Fruit fly (Drosophila melanogaster): ENCODE data around the gene dos.

The dos gene

DNA sequence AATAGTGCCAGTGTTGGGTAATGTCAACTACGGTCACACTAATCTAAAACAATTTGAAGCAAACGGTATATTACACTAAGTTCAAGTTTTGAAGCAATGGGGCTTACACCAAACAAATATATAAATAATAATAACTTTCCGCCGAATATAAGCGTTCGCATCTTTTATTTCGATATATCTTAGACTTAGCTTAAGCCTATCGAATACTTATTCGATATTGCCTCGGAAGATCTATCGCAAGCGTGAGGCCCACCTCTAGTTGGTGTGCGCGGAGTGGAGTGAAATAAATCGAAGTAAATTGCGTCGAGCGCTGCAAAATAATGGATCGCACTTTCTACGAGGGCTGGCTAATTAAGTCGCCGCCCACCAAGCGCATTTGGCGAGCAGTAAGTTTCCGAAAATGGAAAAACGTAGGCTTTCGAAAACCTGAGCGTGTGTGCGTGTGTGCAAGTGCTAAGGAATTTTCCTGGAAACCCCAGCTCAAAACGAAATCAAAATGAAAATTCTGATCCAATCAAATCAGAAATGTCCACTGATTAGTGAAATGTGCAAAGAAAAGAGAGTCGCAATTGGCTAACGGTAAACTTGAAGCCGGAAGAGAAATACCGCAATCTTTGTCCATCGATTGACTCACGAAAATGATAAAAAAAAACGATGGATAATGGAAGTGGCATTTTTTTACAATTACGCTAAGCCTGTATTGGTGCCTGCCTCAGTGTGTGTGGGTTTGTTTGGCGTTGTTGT is at the start of gene dos:
Gene dos (plus strand): TSS at position 248 of the 744 bp plus-strand sequence.
- TF ChIP-seq CG8478 (optimal IDR thresholded peaks at IDR 0.05) (no peak), CTCF (optimal IDR thresholded peaks at IDR 0.05) (no peak)

DNA sequence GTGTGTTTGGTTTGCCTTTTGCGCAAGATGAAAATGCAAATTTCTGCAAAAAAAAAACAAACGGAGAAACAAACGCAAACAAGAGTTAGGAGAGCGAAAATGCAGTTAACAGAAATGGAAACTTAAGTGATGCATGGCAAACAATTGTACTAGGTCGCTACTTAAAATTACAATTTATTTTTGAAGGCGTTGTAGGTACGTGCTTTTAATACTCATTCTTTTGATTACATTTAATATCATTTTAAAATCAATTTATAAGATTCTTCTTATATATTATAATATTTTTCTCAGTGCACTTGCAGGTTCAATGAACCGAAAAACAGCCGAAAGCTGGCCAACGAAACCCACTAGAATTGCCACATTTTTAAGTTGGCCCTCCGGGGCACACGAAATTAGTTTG is 47.9 kb upstream of the dos start:
- no peak for TF ChIP-seq CTCF (optimal IDR thresholded peaks at IDR 0.05)
- no peak for TF ChIP-seq CG8478 (optimal IDR thresholded peaks at IDR 0.05)

DNA sequence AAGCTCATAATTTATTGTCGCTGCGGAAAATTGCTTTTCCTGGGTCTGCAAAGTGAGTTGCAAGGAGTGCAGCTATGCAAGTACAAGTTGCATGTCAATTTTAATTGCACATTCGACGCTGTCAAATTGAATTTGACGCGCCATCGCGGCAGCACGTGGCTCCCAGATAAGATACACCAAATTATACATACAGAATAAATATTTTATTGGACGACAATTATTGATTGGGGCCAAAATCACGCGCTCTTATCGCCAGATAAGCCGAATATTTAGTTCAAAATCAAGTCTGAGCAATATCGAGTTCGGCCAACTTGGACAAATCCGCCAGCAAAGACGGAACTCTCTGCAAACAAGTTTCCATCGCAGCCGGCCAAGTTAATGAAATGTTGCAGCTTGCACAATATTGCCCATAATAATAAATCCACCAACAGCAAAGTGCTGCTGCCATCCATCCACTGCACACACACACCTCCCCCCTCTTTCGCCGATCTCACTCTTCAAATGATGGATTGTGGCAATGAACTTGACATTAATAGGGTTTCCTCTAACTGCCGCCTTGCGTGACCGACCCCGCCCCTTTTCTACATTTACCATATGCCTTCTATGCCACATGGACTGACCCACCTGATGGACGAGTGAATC is 44.7 kb upstream of the dos start:
- TF ChIP-seq CTCF (optimal IDR thresholded peaks at IDR 0.05): no peak
- TF ChIP-seq CG8478 (optimal IDR thresholded peaks at IDR 0.05): no peak

DNA sequence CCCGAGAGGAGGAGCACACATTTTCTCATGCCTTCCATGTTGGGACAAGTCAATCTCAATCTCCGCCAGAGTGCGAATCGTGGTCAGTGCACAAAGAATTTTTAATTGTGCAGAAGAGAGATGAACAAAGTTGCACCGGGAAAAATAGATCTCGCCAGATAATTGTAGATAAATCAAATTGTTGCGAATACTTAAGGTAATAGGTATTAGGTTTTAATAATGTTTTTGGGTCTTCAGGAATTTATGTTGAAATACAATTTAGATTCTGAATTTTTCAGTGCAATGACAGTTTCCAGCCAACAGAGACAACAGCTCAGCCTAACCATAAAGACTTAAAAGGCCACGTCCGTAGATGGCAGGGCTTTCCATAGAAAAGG is 44.1 kb upstream of the dos start:
- TF ChIP-seq CG8478 (optimal IDR thresholded peaks at IDR 0.05) (no peak), CTCF (optimal IDR thresholded peaks at IDR 0.05) (no peak)

dm6 chr3L:2545913-2546312 is 43.3 kb upstream of the dos start:
- TF ChIP-seq CTCF (optimal IDR thresholded peaks at IDR 0.05) (no peak), CG8478 (optimal IDR thresholded peaks at IDR 0.05) (no peak)

DNA sequence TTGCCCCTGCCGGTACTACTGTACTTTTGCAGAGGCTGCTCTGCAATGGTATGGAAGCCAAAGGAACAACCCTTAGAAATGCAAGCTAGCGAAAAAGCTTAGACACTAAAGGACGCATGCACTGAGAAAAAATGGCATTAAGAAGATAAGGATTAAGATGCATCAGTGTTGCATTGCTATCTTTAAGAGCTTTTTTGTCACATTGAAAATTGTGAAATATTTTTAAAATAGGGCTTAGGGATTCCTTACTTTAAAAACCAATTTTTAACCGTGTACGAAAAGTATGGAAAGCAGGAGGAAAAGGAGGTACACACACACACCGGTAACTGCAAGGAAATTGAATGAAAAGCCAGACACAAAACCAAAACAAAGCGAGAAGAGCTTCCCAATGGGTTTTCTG is 40.3 kb upstream of the dos start:
- TF ChIP-seq CTCF (optimal IDR thresholded peaks at IDR 0.05) (no peak), CG8478 (optimal IDR thresholded peaks at IDR 0.05) (no peak)

dm6 chr3L:2551137-2551676 is 38.0 kb upstream of the dos start:
- no peak for TF ChIP-seq CTCF (optimal IDR thresholded peaks at IDR 0.05)
- TF ChIP-seq CG8478 (optimal IDR thresholded peaks at IDR 0.05): no peak

DNA sequence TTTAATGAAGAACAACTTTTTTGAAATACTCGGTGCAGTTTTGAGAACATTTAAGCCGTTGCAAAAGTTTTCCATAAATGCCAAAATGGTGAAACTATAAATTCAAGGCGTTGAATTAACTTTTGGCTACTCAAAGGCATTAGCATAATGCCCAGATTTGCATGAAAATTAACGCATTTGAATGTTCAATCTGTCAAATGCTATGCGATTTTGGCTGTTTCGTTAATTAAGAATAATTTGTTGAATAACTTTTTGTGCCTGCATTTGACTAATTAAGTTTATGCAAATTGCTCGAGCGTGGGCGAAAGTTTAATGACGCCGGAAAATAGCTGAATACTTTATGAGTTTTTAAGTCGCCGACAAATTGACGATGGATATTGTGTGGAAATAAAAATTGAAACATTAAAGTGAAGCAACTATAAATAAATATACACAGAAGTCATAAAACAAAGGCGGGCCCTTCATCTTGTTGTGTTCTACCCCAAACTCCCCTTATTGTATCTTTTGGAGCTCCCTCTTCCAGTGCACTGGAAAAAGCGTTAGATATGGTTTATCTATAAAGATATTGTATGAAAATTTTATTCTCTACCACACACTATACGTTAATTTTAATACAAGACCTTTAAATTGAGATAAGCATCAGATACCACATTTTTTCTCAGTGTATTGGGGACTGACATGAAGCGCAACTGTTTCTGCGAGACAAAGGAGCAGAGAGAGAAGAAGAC is 36.9 kb upstream of the dos start:
- TF ChIP-seq CG8478 (optimal IDR thresholded peaks at IDR 0.05) (no peak), CTCF (optimal IDR thresholded peaks at IDR 0.05) (no peak)

DNA sequence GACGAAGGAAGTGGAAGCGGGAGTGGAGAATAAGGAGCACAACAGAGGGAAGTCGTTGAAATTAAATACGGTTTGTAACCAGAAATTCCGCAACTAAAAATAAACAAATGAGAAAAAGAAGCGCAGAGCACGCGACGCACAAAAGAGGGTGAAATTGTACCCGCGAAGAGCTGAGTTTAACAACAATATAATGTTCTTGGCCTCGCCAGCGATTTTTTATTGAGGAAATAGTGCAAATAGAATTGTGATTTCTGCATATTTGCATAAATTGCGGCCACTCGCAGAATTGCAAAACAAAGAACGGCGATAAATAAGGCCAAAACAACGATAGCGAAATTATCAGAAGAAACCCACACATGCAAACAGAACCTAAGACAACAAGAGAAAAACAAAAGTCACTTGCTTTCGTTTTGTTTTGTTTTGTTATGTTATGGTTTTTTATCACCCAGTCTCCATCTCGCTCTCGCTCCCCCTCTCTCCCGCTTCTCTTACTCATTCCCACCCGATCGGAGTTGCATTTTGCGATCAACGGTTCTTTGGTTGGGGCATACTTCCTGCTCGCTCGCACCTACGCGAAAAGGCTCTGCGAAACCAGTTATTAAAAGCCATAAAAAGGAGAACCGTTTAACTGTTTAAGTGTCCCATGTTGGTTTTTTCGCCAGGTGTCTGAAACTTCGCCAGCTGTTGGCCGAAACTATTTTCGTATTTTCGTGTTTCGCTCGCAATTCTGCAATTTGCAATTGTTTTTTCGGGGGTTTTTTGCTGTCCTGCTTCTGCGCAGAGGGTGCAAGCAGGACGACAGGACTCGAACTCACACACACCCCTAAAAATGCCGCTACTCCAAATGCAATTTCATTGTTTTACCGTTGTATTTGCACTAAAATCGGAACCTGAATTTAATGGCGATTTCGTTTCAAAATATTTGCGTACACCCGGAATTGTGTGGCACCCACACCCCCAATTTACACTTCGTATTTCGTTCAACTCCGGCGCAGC is 36.1 kb upstream of the dos start:
- no peak for TF ChIP-seq CTCF (optimal IDR thresholded peaks at IDR 0.05)

- TF ChIP-seq CTCF (optimal IDR thresholded peaks at IDR 0.05) (peak; percentile 42 to 55), CG8478 (optimal IDR thresholded peaks at IDR 0.05) (no peak)
Observed at dm6 chr3L:2554118-2554814, 34.9 kb upstream of the dos start, which contains the start of gene Spn. Spn (minus strand) TSS chr3L:2554292.

DNA sequence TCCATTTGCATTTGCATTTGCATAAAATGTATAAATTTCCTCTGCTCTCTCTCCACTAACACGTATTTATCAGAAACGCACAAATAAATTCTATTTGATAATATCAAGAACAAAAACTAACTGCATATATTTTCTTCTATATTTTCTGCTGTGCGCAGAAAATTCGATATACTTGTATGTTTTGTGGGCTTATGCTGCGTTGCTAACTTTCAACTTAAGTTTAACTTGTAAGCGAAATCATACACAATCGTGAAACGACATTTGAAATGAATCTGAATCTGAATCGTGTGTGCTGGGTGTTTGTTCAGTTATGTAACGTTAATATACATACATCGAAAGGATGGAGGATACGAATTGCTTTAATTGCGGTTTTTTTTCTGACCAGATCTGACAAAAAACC is 33.5 kb upstream of the dos start:
- TF ChIP-seq CTCF (optimal IDR thresholded peaks at IDR 0.05): no peak
- TF ChIP-seq CG8478 (optimal IDR thresholded peaks at IDR 0.05): no peak

- no peak for TF ChIP-seq CG8478 (optimal IDR thresholded peaks at IDR 0.05)
- no peak for TF ChIP-seq CTCF (optimal IDR thresholded peaks at IDR 0.05)
Observed at dm6 chr3L:2566029-2566428, 23.2 kb upstream of the dos start.

DNA sequence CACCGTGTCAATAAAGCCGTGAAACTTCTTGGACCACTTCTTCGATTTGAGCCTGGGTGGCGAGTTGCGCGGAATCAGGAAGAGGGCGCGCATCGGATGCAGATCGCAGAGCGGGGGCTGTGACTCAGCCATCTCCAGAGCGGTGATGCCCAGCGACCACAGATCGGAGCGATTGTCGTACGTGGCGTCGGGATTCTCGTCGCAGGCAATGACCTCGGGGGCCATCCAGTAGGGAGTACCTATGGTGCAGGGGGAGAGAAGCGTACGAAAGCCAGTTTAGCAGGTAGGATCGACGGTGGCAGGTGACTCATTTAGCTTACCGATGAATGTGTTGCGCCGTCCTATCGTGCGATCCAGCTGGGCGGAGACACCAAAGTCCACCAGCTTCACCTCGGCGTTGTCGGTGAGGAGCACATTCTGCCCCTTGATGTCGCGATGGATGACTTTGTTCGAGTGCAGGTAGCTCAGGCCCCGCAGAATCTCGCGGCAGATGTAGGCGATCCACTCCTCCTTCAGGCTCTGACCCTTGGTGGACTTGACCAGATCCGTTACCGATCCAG is 22.1 kb upstream of the dos start:
- TF ChIP-seq CG8478 (optimal IDR thresholded peaks at IDR 0.05) (no peak), CTCF (optimal IDR thresholded peaks at IDR 0.05) (no peak)

DNA sequence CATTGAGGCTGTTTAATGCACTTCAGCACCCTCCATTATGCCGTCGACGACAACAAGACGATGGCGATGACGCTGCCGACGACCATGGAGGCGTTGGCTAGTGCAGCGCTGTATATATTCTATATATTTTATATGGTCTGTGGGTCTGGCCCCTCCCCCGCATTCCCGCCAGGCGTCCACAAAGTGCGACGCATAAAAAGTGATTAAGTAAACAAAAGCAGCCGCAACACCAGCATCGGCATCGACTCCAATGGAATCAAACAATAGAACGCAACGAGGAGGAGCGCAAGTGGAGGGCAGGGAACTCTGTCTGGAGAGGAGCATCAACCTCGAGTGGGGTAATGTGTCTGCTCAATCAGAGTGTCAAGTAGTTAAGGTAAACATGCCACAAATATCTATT is 20.9 kb upstream of the dos start:
- no peak for TF ChIP-seq CG8478 (optimal IDR thresholded peaks at IDR 0.05)

Data from S2 (cell line).